Worm (Caenorhabditis elegans) whole organism, late embryonic: ENCODE results near the gene F54C8.1.

ENCODE experiments used
- fax-1 ChIP-seq: sonication (generic microtip); optimal IDR thresholded peaks from 2 replicates; lab custom pipeline; 2016; ENCODE audit warnings: missing genotype, missing genetic modification characterization, missing compliant biosample characterization
- lin-11 ChIP-seq: fragments of 200-800 bp; sonication (Bioruptor generic); optimal IDR thresholded peaks from 2 replicates; lab custom pipeline; 2018; ENCODE audit warnings: mild to moderate bottlenecking, missing genetic modification characterization, missing compliant biosample characterization
- rnt-1 ChIP-seq: sonication (generic microtip); optimal IDR thresholded peaks from 2 replicates; lab custom pipeline; 2016; ENCODE audit warnings: missing genetic modification characterization, missing compliant biosample characterization
- syd-9 ChIP-seq: sonication (generic microtip); optimal IDR thresholded peaks from 2 replicates; lab custom pipeline; 2016; ENCODE audit warnings: mild to moderate bottlenecking, missing genetic modification characterization, moderate library complexity, missing compliant biosample characterization

DNA sequence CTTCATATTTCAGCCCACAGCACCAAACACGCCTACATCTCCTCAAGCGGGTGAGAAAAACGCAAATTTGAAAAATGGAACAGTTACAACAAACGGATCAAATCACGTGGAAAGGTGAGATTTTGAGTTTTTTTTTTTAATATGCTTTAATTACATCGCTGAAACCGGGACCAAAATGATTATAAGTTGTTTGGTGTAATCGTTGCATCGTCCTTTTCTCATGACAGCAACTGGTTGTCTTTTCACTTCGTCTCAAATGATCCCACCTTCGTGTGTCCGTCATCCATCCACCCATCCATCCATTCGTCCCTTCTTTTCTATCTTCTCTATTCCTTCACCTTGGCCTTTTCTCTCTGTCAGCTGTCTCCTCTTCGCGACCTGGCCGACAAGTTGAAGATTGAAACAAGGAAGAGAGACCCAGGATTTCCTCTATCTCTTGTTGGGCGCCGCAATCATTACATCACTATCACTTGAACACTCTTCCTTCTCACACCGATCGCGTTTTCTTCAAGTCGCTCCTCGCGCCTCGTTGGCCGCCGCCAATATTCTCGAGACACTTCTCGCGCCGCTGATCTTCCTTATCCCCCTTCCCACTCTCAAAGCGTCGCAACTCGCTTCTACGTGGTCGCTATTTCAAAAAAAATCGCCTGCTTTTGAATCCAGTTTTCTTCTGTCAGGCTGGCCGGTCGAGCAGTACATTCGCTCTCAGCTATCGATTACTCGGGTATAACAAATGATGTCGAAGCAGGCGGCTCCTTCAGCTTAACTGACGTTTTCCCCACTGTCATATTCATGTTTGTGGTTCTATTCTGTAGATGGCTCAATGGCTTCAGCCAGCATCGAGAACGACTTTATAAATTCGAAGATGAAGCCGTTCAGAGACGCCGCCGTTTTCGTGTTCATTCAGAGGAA, 17.9 kb downstream of the F54C8.1 start:
- TF ChIP-seq lin-11 (tag; lab: Kevin White, UChicago) = no peak
- no peak for TF ChIP-seq syd-9 (tag; lab: Kevin White, UChicago)
- no peak for TF ChIP-seq fax-1
- TF ChIP-seq rnt-1 (tag; lab: Kevin White, UChicago) = peak; percentile 29
